Fruit fly (Drosophila melanogaster): ENCODE results near the gene Samuel.

Gene Samuel

dm6 chr2L:11073947-11074346, 7.1 kb upstream of the Samuel start:
- TF ChIP-seq CG13775 (GFP tag; optimal IDR thresholded peaks at IDR 0.05) (no peak), Dll (GFP tag; IDR thresholded peaks at IDR 0.05; ENCODE audit: partially characterized antibody) (0 out of 4 replicates have a peak, but pooled peaks have one; percentile 26), CG6813 (GFP tag; optimal IDR thresholded peaks at IDR 0.05) (no peak), CG10321 (GFP tag; IDR thresholded peaks at IDR 0.05) (no peak), bcd (GFP tag; optimal IDR thresholded peaks at IDR 0.05) (no peak), CG32767 (GFP tag; IDR thresholded peaks at IDR 0.05) (no peak), dpn (GFP tag; optimal IDR thresholded peaks at IDR 0.05) (no peak), en (GFP tag; optimal IDR thresholded peaks at IDR 0.05) (no peak), bsh (GFP tag; optimal IDR thresholded peaks at IDR 0.05) (peak in 1 of 2 experiments; percentile 56)

dm6 chr2L:11072880-11073279, 6.1 kb upstream of the Samuel start:
- TF ChIP-seq bsh (GFP tag; optimal IDR thresholded peaks at IDR 0.05), result peak in 1 of 2 experiments; percentile 2
- TF ChIP-seq klu (GFP tag; IDR thresholded peaks at IDR 0.05), result no peak
- TF ChIP-seq CG3163 (GFP tag; optimal IDR thresholded peaks at IDR 0.05), result no peak
- no peak for TF ChIP-seq CG15073 (GFP tag; optimal IDR thresholded peaks at IDR 0.05)
- TF ChIP-seq Lim3 (GFP tag; IDR thresholded peaks at IDR 0.05), result no peak
- no peak for TF ChIP-seq CG6854 (GFP tag; optimal IDR thresholded peaks at IDR 0.05)
- TF ChIP-seq CG14014 (GFP tag; IDR thresholded peaks at IDR 0.05), result no peak

DNA sequence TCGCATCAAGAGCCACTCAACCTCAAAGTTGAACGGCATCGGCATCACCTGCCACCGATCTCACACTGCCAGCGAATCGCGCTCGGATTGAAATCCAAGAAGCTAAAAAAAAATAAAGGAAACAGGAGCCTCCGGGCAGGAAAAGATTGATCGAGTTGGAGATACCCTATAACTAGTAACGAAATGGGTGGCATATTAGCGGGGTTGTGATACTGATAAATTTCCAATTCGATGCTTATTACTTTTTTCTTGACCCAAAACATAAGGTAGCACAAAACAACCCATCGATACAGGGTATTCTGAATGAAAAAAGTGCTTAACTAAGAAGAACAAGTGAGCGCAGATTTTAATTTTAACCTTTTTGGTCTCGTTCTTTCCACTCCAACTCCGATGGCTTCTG, 5.5 kb upstream of the Samuel start:
- TF ChIP-seq sqz (GFP tag; optimal IDR thresholded peaks at IDR 0.05), result no peak
- TF ChIP-seq Atf6 (GFP tag; IDR thresholded peaks at IDR 0.05), result no peak
- no peak for TF ChIP-seq salm (tag; optimal IDR thresholded peaks at IDR 0.05)
- no peak for TF ChIP-seq CG17328 (GFP tag; IDR thresholded peaks at IDR 0.05)
- TF ChIP-seq sr (GFP tag; IDR thresholded peaks at IDR 0.05), result no peak
- no peak for TF ChIP-seq CG9437 (GFP tag; optimal IDR thresholded peaks at IDR 0.05)
- no peak for TF ChIP-seq CG14667 (GFP tag; IDR thresholded peaks at IDR 0.05)
- no peak for TF ChIP-seq Spps (tag; optimal IDR thresholded peaks at IDR 0.05)
- TF ChIP-seq dysf (GFP tag; IDR thresholded peaks at IDR 0.05), result no peak
- peak; percentile 47 for TF ChIP-seq lbe (GFP tag; optimal IDR thresholded peaks at IDR 0.05)
- TF ChIP-seq aop (GFP tag; IDR thresholded peaks at IDR 0.05), result no peak
- no peak for TF ChIP-seq CG1647 (GFP tag; optimal IDR thresholded peaks at IDR 0.05)
- TF ChIP-seq pita (GFP tag; optimal IDR thresholded peaks at IDR 0.05), result no peak
- TF ChIP-seq corto (GFP tag; optimal IDR thresholded peaks at IDR 0.05), result peak; percentile 70
- TF ChIP-seq odd (GFP tag; optimal IDR thresholded peaks at IDR 0.05), result no peak
- TF ChIP-seq gce (GFP tag; IDR thresholded peaks at IDR 0.05), result no peak
- TF ChIP-seq Six4 (GFP tag; optimal IDR thresholded peaks at IDR 0.05), result no peak
- TF ChIP-seq nom (GFP tag; optimal IDR thresholded peaks at IDR 0.05), result peak; percentile 56
- TF ChIP-seq CrebB (tag; optimal IDR thresholded peaks at IDR 0.05), result no peak
- no peak for TF ChIP-seq D19B (GFP tag; optimal IDR thresholded peaks at IDR 0.05)
- no peak for TF ChIP-seq gcm (GFP tag; optimal IDR thresholded peaks at IDR 0.05)
- TF ChIP-seq CG15073 (GFP tag; optimal IDR thresholded peaks at IDR 0.05), result no peak
- TF ChIP-seq Max (GFP tag; optimal IDR thresholded peaks at IDR 0.05), result no peak
- TF ChIP-seq sd (tag; optimal IDR thresholded peaks at IDR 0.05), result no peak
- no peak for TF ChIP-seq CG2678 (tag; optimal IDR thresholded peaks at IDR 0.05)
- TF ChIP-seq bsh (GFP tag; optimal IDR thresholded peaks at IDR 0.05), result peak in 1 of 2 experiments; percentile 40
- no peak for TF ChIP-seq vfl (GFP tag; optimal IDR thresholded peaks at IDR 0.05)
- peak; percentile 17; the same call in 1 of the 2 replicates for TF ChIP-seq Drgx (GFP tag; IDR thresholded peaks at IDR 0.05)
- TF ChIP-seq Adf1 (GFP tag; IDR thresholded peaks at IDR 0.05), result no peak
- TF ChIP-seq CG16779 (GFP tag; IDR thresholded peaks at IDR 0.05), result no peak
- TF ChIP-seq CG34224 (GFP tag; IDR thresholded peaks at IDR 0.05; ENCODE audit: partially characterized antibody), result no peak
- no peak for TF ChIP-seq CG1233 (GFP tag; optimal IDR thresholded peaks at IDR 0.05)
- TF ChIP-seq sob (GFP tag; IDR thresholded peaks at IDR 0.05), result no peak
- TF ChIP-seq Elba2 (GFP tag; optimal IDR thresholded peaks at IDR 0.05), result no peak
- TF ChIP-seq br (optimal IDR thresholded peaks at IDR 0.05), result no peak
- no peak for TF ChIP-seq Ets97D (GFP tag; optimal IDR thresholded peaks at IDR 0.05)

Measured in whole organism, embryonic.